5 worm cellular contexts compared by ENCODE assay signal in genomic region chrX:2928089-2928488, ce11.
TF ChIP-seq lines count a peak whose summit lies in the region.

No protein-coding gene starts in this region.

TF ChIP-seq in whole organism, L1 larva, 84 proteins besides CTCF, POLR2A, EP300 and RAD21:
- TF ChIP-seq efl-1 (optimal IDR thresholded peaks at IDR 0.05; lab: Kevin White, UChicago): no peak
- peak in 1 of 2 experiments; percentile 75 for TF ChIP-seq efl-1 (GFP tag; optimal IDR thresholded peaks at IDR 0.05 in 1 of 2; lab: Kevin White, UChicago)
- TF ChIP-seq isw-1 (GFP tag; IDR thresholded peaks at IDR 0.05; lab: Robert Waterston, UW): no peak
- TF ChIP-seq nhr-85 (tag; lab: Kevin White, UChicago): peak; percentile 71

TF ChIP-seq in whole organism, L3 larva, 47 proteins besides CTCF, POLR2A, EP300 and RAD21:
- TF ChIP-seq ZK546.5 (tag; optimal IDR thresholded peaks at IDR 0.05; lab: Kevin White, UChicago): no peak
- peak; percentile 56 for TF ChIP-seq egl-5 (tag; optimal IDR thresholded peaks at IDR 0.05; lab: Kevin White, UChicago)

TF ChIP-seq in whole organism, late embryonic, 69 proteins besides CTCF, POLR2A, EP300 and RAD21:
- TF ChIP-seq tbx-7 (tag; optimal IDR thresholded peaks at IDR 0.05; lab: Kevin White, UChicago) (no peak), unc-55 (GFP tag; optimal IDR thresholded peaks at IDR 0.05; lab: Kevin White, UChicago) (peak; percentile 30)

TF ChIP-seq in whole organism, midembryonic, 9 proteins besides CTCF, POLR2A, EP300 and RAD21:
- TF ChIP-seq ztf-23 (GFP tag; IDR thresholded peaks at IDR 0.05; lab: Robert Waterston, UW) (0 out of 2 replicates have a peak, but pooled peaks have one; percentile 30), T22C8.4 (GFP tag; IDR thresholded peaks at IDR 0.05; lab: Robert Waterston, UW) (no peak)
TF ChIP-seq in whole organism, midembryonic: peak in this region for 1.

TF ChIP-seq in whole organism, mixed stage, embryonic, 35 proteins besides CTCF, POLR2A, EP300 and RAD21:
- TF ChIP-seq cnd-1 (tag; optimal IDR thresholded peaks at IDR 0.05; lab: Kevin White, UChicago) (no peak), sem-2 (GFP tag; optimal IDR thresholded peaks at IDR 0.05; lab: Kevin White, UChicago) (no peak), ceh-39 (tag; optimal IDR thresholded peaks at IDR 0.05; lab: Kevin White, UChicago) (no peak), ces-1 (GFP tag; optimal IDR thresholded peaks at IDR 0.05; lab: Kevin White, UChicago) (no peak), hlh-1 (tag; optimal IDR thresholded peaks at IDR 0.05; lab: Kevin White, UChicago) (no peak), unc-62 (GFP tag; optimal IDR thresholded peaks at IDR 0.05; lab: Kevin White, UChicago) (peak; percentile 50), elt-1 (tag; optimal IDR thresholded peaks at IDR 0.05; lab: Kevin White, UChicago; ENCODE audit: borderline replicate concordance, insufficient read depth) (peak; percentile 51), sptf-1 (tag; optimal IDR thresholded peaks at IDR 0.05; lab: Kevin White, UChicago) (no peak), mab-5 (tag; optimal IDR thresholded peaks at IDR 0.05; lab: Kevin White, UChicago) (no peak)
TF ChIP-seq in whole organism, mixed stage, embryonic: peak in this region for 2.
